Worm (Caenorhabditis elegans) whole organism, late embryonic: ENCODE measurements around the gene obr-3.

Experiments used
- ahr-1 ChIP-seq: sonication (generic microtip); optimal IDR thresholded peaks from 2 replicates; lab custom pipeline; 2016; ENCODE audit warnings: missing genetic modification characterization, missing compliant biosample characterization
- ceh-14 ChIP-seq: sonication (generic microtip); optimal IDR thresholded peaks from 2 replicates; lab custom pipeline; 2016; ENCODE audit warnings: missing genotype, missing genetic modification characterization, missing compliant biosample characterization
- ceh-19 ChIP-seq: fragments of 200-800 bp; sonication (Bioruptor generic); optimal IDR thresholded peaks from 2 replicates; lab custom pipeline; 2018; ENCODE audit warnings: mild to moderate bottlenecking, missing genetic modification characterization, missing compliant biosample characterization
- ceh-2 ChIP-seq: sonication (generic microtip); optimal IDR thresholded peaks from 2 replicates; lab custom pipeline; 2016; ENCODE audit warnings: missing genotype, missing genetic modification characterization, missing compliant biosample characterization
- ceh-24 ChIP-seq: sonication (generic microtip); optimal IDR thresholded peaks from 2 replicates; lab custom pipeline; 2016; ENCODE audit warnings: mild to moderate bottlenecking, missing genetic modification characterization, missing compliant biosample characterization
- ceh-30 ChIP-seq: fragments of 150-350 bp; optimal IDR thresholded peaks from 2 replicates; lab custom pipeline; 2014; ENCODE audit warnings: missing biosample characterization, missing genetic modification characterization
- ceh-34 ChIP-seq: sonication (generic microtip); optimal IDR thresholded peaks from 2 replicates; lab custom pipeline; 2016; ENCODE audit warnings: mild to moderate bottlenecking, missing genetic modification characterization, missing compliant biosample characterization
- ceh-6 ChIP-seq: fragments of 200-800 bp; sonication (Bioruptor generic); optimal IDR thresholded peaks from 2 replicates; lab custom pipeline; 2018; ENCODE audit warnings: mild to moderate bottlenecking, missing genetic modification characterization, missing compliant biosample characterization
- ceh-9 ChIP-seq: sonication (generic microtip); optimal IDR thresholded peaks from 2 replicates; lab custom pipeline; 2016; ENCODE audit warnings: mild to moderate bottlenecking, missing genetic modification characterization, inconsistent platforms, missing compliant biosample characterization
- che-1 ChIP-seq: sonication (generic microtip); optimal IDR thresholded peaks from 2 replicates; lab custom pipeline; 2016; ENCODE audit warnings: mild to moderate bottlenecking, missing genetic modification characterization, missing compliant biosample characterization
- elt-4 ChIP-seq: sonication (generic microtip); optimal IDR thresholded peaks from 2 replicates; lab custom pipeline; 2016; ENCODE audit warnings: missing genetic modification characterization, missing compliant biosample characterization
- ets-4 ChIP-seq: sonication (generic microtip); optimal IDR thresholded peaks from 2 replicates; lab custom pipeline; 2016; ENCODE audit warnings: missing genetic modification characterization, missing compliant biosample characterization
- fkh-10 ChIP-seq: fragments of 150-350 bp; optimal IDR thresholded peaks from 2 replicates; lab custom pipeline; 2014; ENCODE audit warnings: missing biosample characterization, missing genetic modification reagents, missing genetic modification characterization
- fkh-6 ChIP-seq: sonication (generic microtip); optimal IDR thresholded peaks from 2 replicates; lab custom pipeline; 2016; ENCODE audit warnings: missing genetic modification characterization, missing compliant biosample characterization
- hlh-13 ChIP-seq: fragments of 200-800 bp; sonication (Bioruptor generic); optimal IDR thresholded peaks from 2 replicates; lab custom pipeline; 2018; ENCODE audit warnings: mild to moderate bottlenecking, missing genetic modification characterization, missing compliant biosample characterization
- hlh-15 ChIP-seq: sonication (generic microtip); optimal IDR thresholded peaks from 2 replicates; lab custom pipeline; 2016; ENCODE audit warnings: missing genetic modification characterization, missing compliant biosample characterization
- hlh-30 ChIP-seq: sonication (generic microtip); optimal IDR thresholded peaks from 2 replicates; lab custom pipeline; 2017; ENCODE audit warnings: antibody characterized with exemption, missing genetic modification characterization, missing compliant biosample characterization; ENCODE audit not compliant: insufficient read depth
- lin-11 ChIP-seq: fragments of 200-800 bp; sonication (Bioruptor generic); optimal IDR thresholded peaks from 2 replicates; lab custom pipeline; 2018; ENCODE audit warnings: mild to moderate bottlenecking, missing genetic modification characterization, missing compliant biosample characterization
- nfya-1 ChIP-seq: sonication (generic microtip); optimal IDR thresholded peaks from 2 replicates; lab custom pipeline; 2017; ENCODE audit warnings: missing genetic modification characterization, mild to moderate bottlenecking, missing compliant biosample characterization, antibody characterized with exemption, moderate library complexity
- nhr-232 ChIP-seq: sonication (generic microtip); optimal IDR thresholded peaks from 2 replicates; lab custom pipeline; 2016; ENCODE audit warnings: missing genetic modification characterization, missing compliant biosample characterization
- odd-2 ChIP-seq: sonication (generic microtip); optimal IDR thresholded peaks from 2 replicates; lab custom pipeline; 2017; ENCODE audit warnings: antibody characterized with exemption, mild to moderate bottlenecking, missing genetic modification characterization, missing compliant biosample characterization
- pag-3 ChIP-seq: sonication (generic microtip); optimal IDR thresholded peaks from 2 replicates; lab custom pipeline; 2016; ENCODE audit warnings: missing compliant biosample characterization, missing genetic modification characterization, borderline replicate concordance
- pat-9 ChIP-seq: fragments of 200-800 bp; sonication (Bioruptor generic); optimal IDR thresholded peaks from 2 replicates; lab custom pipeline; 2018; ENCODE audit warnings: mild to moderate bottlenecking, missing genetic modification characterization, moderate library complexity, missing compliant biosample characterization
- pax-1 ChIP-seq: fragments of 150-350 bp; optimal IDR thresholded peaks from 2 replicates; lab custom pipeline; 2014; ENCODE audit warnings: missing biosample characterization, missing genetic modification characterization
- pha-2 ChIP-seq: sonication (generic microtip); optimal IDR thresholded peaks from 2 replicates; lab custom pipeline; 2017; ENCODE audit warnings: mild to moderate bottlenecking, missing genetic modification characterization, missing compliant biosample characterization
- pqm-1 ChIP-seq: sonication (generic microtip); optimal IDR thresholded peaks from 2 replicates; lab custom pipeline; 2016; ENCODE audit warnings: missing genetic modification characterization, missing compliant biosample characterization
- pros-1 ChIP-seq: fragments of 150-350 bp; optimal IDR thresholded peaks from 2 replicates; lab custom pipeline; 2014; ENCODE audit warnings: missing biosample characterization, missing genetic modification reagents, missing genetic modification characterization
- ref-2 ChIP-seq: sonication (generic microtip); optimal IDR thresholded peaks from 2 replicates; lab custom pipeline; 2016; ENCODE audit warnings: missing genetic modification characterization, missing compliant biosample characterization
- rnt-1 ChIP-seq: sonication (generic microtip); optimal IDR thresholded peaks from 2 replicates; lab custom pipeline; 2016; ENCODE audit warnings: missing genetic modification characterization, missing compliant biosample characterization
- sdc-2 ChIP-seq: sonication (generic microtip); optimal IDR thresholded peaks from 2 replicates; lab custom pipeline; 2016; ENCODE audit warnings: missing genotype, missing genetic modification characterization, missing compliant biosample characterization
- syd-9 ChIP-seq: sonication (generic microtip); optimal IDR thresholded peaks from 2 replicates; lab custom pipeline; 2016; ENCODE audit warnings: mild to moderate bottlenecking, missing genetic modification characterization, moderate library complexity, missing compliant biosample characterization
- tbx-7 ChIP-seq: sonication (generic microtip); optimal IDR thresholded peaks from 2 replicates; lab custom pipeline; 2016; ENCODE audit warnings: missing genotype, missing genetic modification characterization, missing compliant biosample characterization
- unc-42 ChIP-seq: sonication (generic microtip); optimal IDR thresholded peaks from 2 replicates; lab custom pipeline; 2016; ENCODE audit warnings: missing genotype, missing genetic modification characterization, missing compliant biosample characterization
- zip-5 ChIP-seq: sonication (generic microtip); optimal IDR thresholded peaks from 2 replicates; lab custom pipeline; 2016; ENCODE audit warnings: missing genetic modification characterization, missing compliant biosample characterization
- ztf-16 ChIP-seq: sonication (generic microtip); optimal IDR thresholded peaks from 2 replicates; lab custom pipeline; 2017; ENCODE audit warnings: missing genetic modification characterization, missing compliant biosample characterization

The obr-3 gene

DNA sequence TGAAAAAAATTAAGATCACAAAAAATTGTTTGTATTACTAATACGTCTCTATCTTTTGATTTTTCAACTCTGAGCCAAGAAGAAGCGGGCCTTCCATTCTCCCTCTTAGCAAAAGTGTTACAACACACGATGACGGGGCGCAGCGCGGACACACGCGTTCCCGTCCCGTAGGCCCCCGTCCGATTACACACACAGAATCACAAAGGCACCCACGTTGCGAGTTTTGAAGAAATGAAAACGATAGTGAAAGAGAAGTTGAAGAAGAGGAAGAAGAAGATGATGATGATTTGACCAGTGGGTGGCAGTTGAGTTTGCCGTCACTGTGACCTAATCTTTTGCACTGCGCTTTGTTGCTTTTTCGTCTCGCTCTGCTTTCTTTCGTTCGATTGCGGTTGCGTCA lies 36.4 kb upstream of the obr-3 start:
- no peak for TF ChIP-seq fkh-6 (tag; lab: Kevin White, UChicago)
- no peak for TF ChIP-seq syd-9
- TF ChIP-seq tbx-7 (tag; lab: Kevin White, UChicago), result no peak
- no peak for TF ChIP-seq unc-42 (tag; lab: Kevin White, UChicago)
- TF ChIP-seq ceh-24, result no peak
- no peak for TF ChIP-seq pag-3
- TF ChIP-seq hlh-30 (tag; lab: Kevin White, UChicago), result no peak
- no peak for TF ChIP-seq ceh-14 (tag; lab: Kevin White, UChicago)
- TF ChIP-seq fkh-10 (GFP tag; lab: Kevin White, UChicago), result no peak
- no peak for TF ChIP-seq ets-4 (tag; lab: Kevin White, UChicago)
- no peak for TF ChIP-seq pax-1
- no peak for TF ChIP-seq pros-1 (tag; lab: Kevin White, UChicago)
- no peak for TF ChIP-seq zip-5 (tag; lab: Kevin White, UChicago)
- no peak for TF ChIP-seq odd-2 (tag; lab: Kevin White, UChicago)
- no peak for TF ChIP-seq ceh-19 (GFP tag; lab: Kevin White, UChicago)
- no peak for TF ChIP-seq sdc-2 (tag; lab: Kevin White, UChicago)
- TF ChIP-seq ceh-2 (tag; lab: Kevin White, UChicago), result no peak
- no peak for TF ChIP-seq ceh-30 (tag; lab: Kevin White, UChicago)
- TF ChIP-seq lin-11 (tag; lab: Kevin White, UChicago), result no peak

DNA sequence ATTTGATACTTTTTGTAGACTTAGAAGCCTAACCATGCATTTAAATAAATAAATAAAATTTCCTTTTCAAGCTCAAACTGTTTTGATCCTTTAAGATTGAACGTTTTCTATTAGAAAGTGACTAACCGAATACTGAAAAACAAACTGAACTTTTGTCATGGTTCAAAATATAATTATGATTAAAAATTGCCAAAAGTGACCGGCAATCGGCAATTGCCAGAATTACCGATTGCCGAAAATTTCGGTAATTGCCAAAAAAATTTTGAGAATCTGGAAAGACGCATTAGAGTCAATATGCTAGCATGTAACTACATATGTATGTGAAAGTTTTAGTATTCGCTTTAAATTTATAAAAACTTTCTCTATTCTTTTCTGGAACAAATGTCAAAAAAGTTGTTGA lies 34.0 kb upstream of the obr-3 start, which contains the start of gene M03B6.5:
M03B6.5 (plus strand) TSS at position 301 of the 400 bp plus-strand sequence.
- TF ChIP-seq ceh-34 (no peak), pat-9 (tag; lab: Kevin White, UChicago) (no peak), ceh-6 (no peak)

DNA sequence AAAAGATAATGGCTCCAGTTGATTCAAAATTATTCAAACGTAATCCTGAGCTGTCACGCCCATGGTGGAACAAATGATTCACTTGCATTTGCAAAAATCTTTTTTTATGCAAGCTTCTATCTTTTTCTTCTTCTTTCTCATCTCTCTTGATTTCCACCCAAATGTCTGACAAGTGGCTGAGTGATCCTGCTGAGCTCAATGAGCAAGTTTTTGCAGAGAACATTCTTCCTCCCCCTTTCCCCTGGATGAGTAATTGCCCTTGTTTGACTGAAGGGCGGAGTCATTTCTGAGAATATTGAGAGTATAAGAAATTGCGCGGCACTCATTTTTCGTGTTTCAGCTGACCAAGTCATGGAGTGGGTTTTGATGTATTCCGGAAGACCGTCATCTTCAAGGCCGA lies 31.6 kb upstream of the obr-3 start, which contains the start of gene M03B6.1:
M03B6.1 (plus strand) TSS at position 334 of the 400 bp plus-strand sequence.
- no peak for TF ChIP-seq ceh-9
- no peak for TF ChIP-seq elt-4
- TF ChIP-seq ahr-1 (tag; lab: Kevin White, UChicago), result no peak
- TF ChIP-seq pat-9 (tag; lab: Kevin White, UChicago), result no peak

DNA sequence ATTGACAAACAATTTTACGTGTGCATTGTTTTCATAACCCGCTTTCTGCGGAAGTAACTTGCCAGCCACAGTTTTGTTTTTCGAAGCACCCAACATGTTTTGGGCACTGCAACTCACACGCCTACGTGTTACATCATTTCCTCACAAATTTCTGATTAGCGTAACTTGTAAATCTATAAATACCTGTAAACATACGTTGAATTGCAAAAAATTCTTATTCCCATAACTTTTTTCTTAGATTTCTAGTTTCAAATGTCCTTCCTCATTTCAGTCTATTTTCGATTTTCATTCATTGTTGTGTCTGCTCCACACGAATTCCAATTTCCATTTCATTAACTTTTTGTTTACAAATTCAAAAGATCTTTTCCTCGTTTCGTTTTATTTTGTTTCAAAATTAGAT lies 30.7 kb upstream of the obr-3 start:
- TF ChIP-seq ceh-2 (tag; lab: Kevin White, UChicago), result no peak
- no peak for TF ChIP-seq nfya-1 (tag; lab: Kevin White, UChicago)
- TF ChIP-seq ceh-24, result no peak
- no peak for TF ChIP-seq rnt-1
- no peak for TF ChIP-seq ahr-1 (tag; lab: Kevin White, UChicago)
- TF ChIP-seq elt-4, result no peak
- no peak for TF ChIP-seq pha-2 (tag; lab: Kevin White, UChicago)
- no peak for TF ChIP-seq odd-2 (tag; lab: Kevin White, UChicago)
- no peak for TF ChIP-seq pqm-1 (tag; lab: Kevin White, UChicago)
- no peak for TF ChIP-seq ref-2 (tag; lab: Kevin White, UChicago)
- TF ChIP-seq ets-4 (tag; lab: Kevin White, UChicago), result no peak
- TF ChIP-seq ztf-16 (tag; lab: Kevin White, UChicago), result no peak
- no peak for TF ChIP-seq nhr-232 (tag; lab: Kevin White, UChicago)
- no peak for TF ChIP-seq hlh-13 (GFP tag; lab: Kevin White, UChicago)
- TF ChIP-seq hlh-15 (tag; lab: Kevin White, UChicago), result no peak
- TF ChIP-seq ceh-6, result no peak

DNA sequence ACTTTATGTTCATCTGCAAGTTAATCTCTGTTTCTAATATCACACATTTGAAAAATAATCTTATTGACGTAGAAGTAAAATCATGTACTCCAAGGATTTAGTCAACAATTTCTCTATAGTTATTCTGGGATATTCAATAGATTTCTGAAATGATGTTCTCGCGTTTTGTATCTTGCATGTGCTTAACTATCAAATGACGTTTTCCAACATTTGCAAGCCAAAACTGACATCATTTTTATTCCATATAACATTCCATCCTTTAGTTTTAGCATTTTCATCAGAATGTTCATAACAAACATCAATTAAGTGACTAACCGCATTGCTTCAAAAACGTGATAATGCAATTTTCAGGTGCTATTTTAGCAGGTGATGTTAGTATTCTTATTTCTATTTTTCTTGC lies 28.3 kb upstream of the obr-3 start:
- TF ChIP-seq hlh-30 (tag; lab: Kevin White, UChicago), result no peak
- no peak for TF ChIP-seq che-1 (tag; lab: Kevin White, UChicago)
